Worm (Caenorhabditis elegans) whole organism, L4 larva: ENCODE results near the gene B0252.8.

Experiments
- F44E2.7 ChIP-seq: fragments of 200-800 bp; sonication (Bioruptor generic); IDR thresholded peaks from 2 replicates; pipeline ENCODE4 v2.1.2; 2022; ENCODE audit warnings: missing genetic modification characterization, missing compliant biosample characterization
- R02D3.7 ChIP-seq: fragments of 150-350 bp; sonication (generic microtip); optimal IDR thresholded peaks from 3 replicates; lab custom pipeline; 2014; ENCODE audit warnings: missing biosample characterization, missing genetic modification characterization
- T26A8.4 ChIP-seq: fragments of 200-800 bp; sonication (Bioruptor generic); IDR thresholded peaks from 2 replicates; pipeline ENCODE4 v1.3.6; 2022; ENCODE audit warnings: missing genetic modification characterization, missing compliant biosample characterization
- Y75B8A.6 ChIP-seq: fragments of 200-800 bp; sonication (Bioruptor generic); IDR thresholded peaks from 2 replicates; pipeline ENCODE4 v1.3.6; 2022; ENCODE audit warnings: missing genetic modification reagents, missing genetic modification characterization, missing compliant biosample characterization
- ZK546.5 ChIP-seq, 2 experiments: sonication (generic microtip); optimal IDR thresholded peaks; 2 replicates each; lab custom pipeline; 2017; ENCODE audit warnings: missing biosample characterization in 2 of 2, missing genetic modification characterization in 2 of 2
- aha-1 ChIP-seq: fragments of 150-350 bp; peaks from one replicate; lab custom pipeline; 2014; ENCODE audit warnings: missing biosample characterization, missing genetic modification characterization
- arid-1 ChIP-seq: fragments of 200-800 bp; sonication (Bioruptor generic); conservative IDR thresholded peaks from 2 replicates; pipeline ENCODE4 v1.3.6; 2022; ENCODE audit warnings: missing genetic modification reagents, missing genetic modification characterization, missing compliant biosample characterization
- ceh-20 ChIP-seq: fragments of 200-800 bp; sonication (Bioruptor generic); IDR thresholded peaks from 2 replicates; pipeline ENCODE4 v1.3.6; 2022; ENCODE audit warnings: missing genetic modification reagents, missing genetic modification characterization, missing compliant biosample characterization
- ceh-44 ChIP-seq: fragments of 200-800 bp; sonication (Bioruptor generic); IDR thresholded peaks from 2 replicates; pipeline ENCODE4 v1.3.6; 2022; ENCODE audit warnings: missing genetic modification reagents, missing genetic modification characterization, missing compliant biosample characterization
- ceh-82 ChIP-seq: sonication (generic microtip); optimal IDR thresholded peaks from 2 replicates; lab custom pipeline; 2017; ENCODE audit warnings: missing biosample characterization, missing genetic modification characterization
- ces-1 ChIP-seq: fragments of 150-350 bp; sonication (generic microtip); optimal IDR thresholded peaks from 4 replicates; lab custom pipeline; 2014; ENCODE audit warnings: missing biosample characterization, missing genetic modification reagents, missing genetic modification characterization
- cey-2 ChIP-seq: sonication (generic microtip); optimal IDR thresholded peaks from 3 replicates; lab custom pipeline; 2017; ENCODE audit warnings: missing genetic modification characterization, mild to moderate bottlenecking, missing compliant biosample characterization, antibody characterized with exemption, borderline replicate concordance; ENCODE audit not compliant: insufficient read depth
- ctbp-1 ChIP-seq: fragments of 200-800 bp; sonication (Bioruptor generic); IDR thresholded peaks from 2 replicates; pipeline ENCODE4 v1.3.6; 2022; ENCODE audit warnings: missing genetic modification reagents, missing genetic modification characterization, missing compliant biosample characterization
- daf-16 ChIP-seq, 3 experiments: sonication (generic microtip); optimal IDR thresholded peaks; 2 replicates each; lab custom pipeline; 2016 to 2017; ENCODE audit warnings: missing genetic modification characterization in 3 of 3, missing genetic modification reagents in 3 of 3, mild to moderate bottlenecking in 2 of 3, missing compliant biosample characterization in 2 of 3, missing biosample characterization in 1 of 3, moderate library complexity in 1 of 3
- dmd-8 ChIP-seq: fragments of 200-800 bp; sonication (Bioruptor generic); IDR thresholded peaks from 2 replicates; pipeline ENCODE4 v1.3.6; 2022; ENCODE audit warnings: missing genetic modification characterization, missing compliant biosample characterization
- dve-1 ChIP-seq: sonication (generic microtip); optimal IDR thresholded peaks from 2 replicates; lab custom pipeline; 2017; ENCODE audit warnings: antibody characterized with exemption, mild to moderate bottlenecking, missing genetic modification characterization, missing compliant biosample characterization; ENCODE audit not compliant: insufficient read depth
- fos-1 ChIP-seq: fragments of 150-350 bp; optimal IDR thresholded peaks from 2 replicates; lab custom pipeline; 2014; ENCODE audit warnings: missing biosample characterization, missing genetic modification characterization
- hif-1 ChIP-seq, 2 experiments: sonication (generic microtip); optimal IDR thresholded peaks; 2 replicates each; lab custom pipeline; 2016 to 2017; ENCODE audit warnings: missing compliant biosample characterization in 2 of 2, missing genetic modification characterization in 2 of 2, missing genetic modification reagents in 2 of 2, missing genotype in 2 of 2, mild to moderate bottlenecking in 1 of 2
- hmg-1.1 ChIP-seq: fragments of 200-800 bp; sonication (Bioruptor generic); IDR thresholded peaks from 2 replicates; pipeline ENCODE4 v1.3.6; 2022; ENCODE audit warnings: missing genetic modification reagents, missing genetic modification characterization, missing compliant biosample characterization
- lim-7 ChIP-seq: fragments of 200-800 bp; sonication (Bioruptor generic); IDR thresholded peaks from 2 replicates; pipeline ENCODE4 v1.3.6; 2022; ENCODE audit warnings: missing genetic modification characterization, missing compliant biosample characterization
- lin-1 ChIP-seq: fragments of 200-800 bp; sonication (Bioruptor generic); IDR thresholded peaks from 2 replicates; pipeline ENCODE4 v1.3.6; 2022; ENCODE audit warnings: missing genetic modification reagents, missing genetic modification characterization, missing compliant biosample characterization
- lin-13 ChIP-seq: fragments of 150-350 bp; optimal IDR thresholded peaks from 2 replicates; lab custom pipeline; 2014; ENCODE audit warnings: missing biosample characterization, missing genetic modification reagents, missing genetic modification characterization
- lin-29 ChIP-seq: fragments of 200-800 bp; sonication (Bioruptor generic); IDR thresholded peaks from 2 replicates; pipeline ENCODE4 v1.3.6; 2022; ENCODE audit warnings: missing genetic modification reagents, missing genetic modification characterization, missing compliant biosample characterization
- lin-38 ChIP-seq: fragments of 200-800 bp; sonication (Bioruptor generic); IDR thresholded peaks from 2 replicates; pipeline ENCODE4 v1.3.6; 2022; ENCODE audit warnings: missing genetic modification reagents, missing genetic modification characterization, missing compliant biosample characterization
- lin-39 ChIP-seq: fragments of 150-350 bp; optimal IDR thresholded peaks from 2 replicates; lab custom pipeline; 2014; ENCODE audit warnings: missing biosample characterization, missing genetic modification reagents, missing genetic modification characterization
- lsy-2 ChIP-seq, 2 experiments: fragments of 150-350 bp in 1 of 2; sonication (generic microtip) in 1 of 2; optimal IDR thresholded peaks; 2 replicates each; lab custom pipeline; 2014 to 2017; ENCODE audit warnings: missing biosample characterization in 2 of 2, missing genetic modification characterization in 2 of 2
- mxl-2 ChIP-seq: fragments of 200-800 bp; sonication (Bioruptor generic); conservative IDR thresholded peaks from 2 replicates; pipeline ENCODE4 v1.3.6; 2022; ENCODE audit warnings: missing genetic modification reagents, missing genetic modification characterization, missing compliant biosample characterization
- nhr-11 ChIP-seq: fragments of 150-350 bp; optimal IDR thresholded peaks from 2 replicates; lab custom pipeline; 2014; ENCODE audit warnings: missing biosample characterization, missing genetic modification characterization
- nhr-237 ChIP-seq: sonication (generic microtip); optimal IDR thresholded peaks from 2 replicates; lab custom pipeline; 2017; ENCODE audit warnings: missing biosample characterization, missing genetic modification characterization
- nhr-41 ChIP-seq: fragments of 200-800 bp; sonication (Bioruptor generic); IDR thresholded peaks from 2 replicates; pipeline ENCODE4 v1.3.6; 2022; ENCODE audit warnings: missing genetic modification reagents, missing genetic modification characterization, missing compliant biosample characterization
- nhr-76 ChIP-seq: fragments of 150-350 bp; optimal IDR thresholded peaks from 2 replicates; lab custom pipeline; 2014; ENCODE audit warnings: missing biosample characterization, missing genetic modification characterization
- php-3 ChIP-seq: fragments of 200-800 bp; sonication (Bioruptor generic); IDR thresholded peaks from 2 replicates; pipeline ENCODE4 v1.3.6; 2022; ENCODE audit warnings: missing genetic modification reagents, missing genetic modification characterization, missing compliant biosample characterization
- pqm-1 ChIP-seq: sonication (generic microtip); optimal IDR thresholded peaks from 2 replicates; lab custom pipeline; 2017; ENCODE audit warnings: missing biosample characterization, missing genetic modification characterization
- snpc-1.2 ChIP-seq: fragments of 200-800 bp; sonication (Bioruptor generic); IDR thresholded peaks from 2 replicates; pipeline ENCODE4 v1.3.6; 2022; ENCODE audit warnings: missing genetic modification reagents, missing genetic modification characterization, missing compliant biosample characterization
- snpc-4 ChIP-seq: fragments of 150-350 bp; optimal IDR thresholded peaks from 2 replicates; lab custom pipeline; 2014; ENCODE audit warnings: missing biosample characterization, missing genetic modification characterization
- spr-1 ChIP-seq: sonication (generic microtip); optimal IDR thresholded peaks from 2 replicates; lab custom pipeline; 2016; ENCODE audit warnings: mild to moderate bottlenecking, missing genetic modification characterization, missing compliant biosample characterization
- spr-3 ChIP-seq: fragments of 200-800 bp; sonication (Bioruptor generic); optimal IDR thresholded peaks from 2 replicates; lab custom pipeline; 2018; ENCODE audit warnings: mild to moderate bottlenecking, missing genetic modification characterization, missing compliant biosample characterization
- tag-97 ChIP-seq: fragments of 200-800 bp; sonication (Bioruptor generic); IDR thresholded peaks from 2 replicates; pipeline ENCODE4 v1.3.6; 2022; ENCODE audit warnings: missing genetic modification characterization, missing compliant biosample characterization
- unc-62 ChIP-seq, 3 experiments: fragments of 150-350 bp in 1 of 3; sonication (generic microtip); optimal IDR thresholded peaks in 2 of 3; peaks in 1 of 3; 1 replicate in 1 of 3; 2 replicates in 2 of 3; lab custom pipeline; 2014 to 2017; ENCODE audit warnings: missing biosample characterization in 3 of 3, missing genetic modification characterization in 3 of 3, missing genetic modification reagents in 3 of 3, missing genotype in 1 of 3
- zip-11 ChIP-seq: fragments of 200-800 bp; sonication (Bioruptor generic); IDR thresholded peaks from 2 replicates; pipeline ENCODE4 v1.3.6; 2022; ENCODE audit warnings: missing genetic modification characterization, missing compliant biosample characterization
- ztf-11 ChIP-seq: fragments of 150-350 bp; optimal IDR thresholded peaks from 2 replicates; lab custom pipeline; 2014; ENCODE audit warnings: missing biosample characterization, missing genetic modification characterization

B0252.8 gene

DNA sequence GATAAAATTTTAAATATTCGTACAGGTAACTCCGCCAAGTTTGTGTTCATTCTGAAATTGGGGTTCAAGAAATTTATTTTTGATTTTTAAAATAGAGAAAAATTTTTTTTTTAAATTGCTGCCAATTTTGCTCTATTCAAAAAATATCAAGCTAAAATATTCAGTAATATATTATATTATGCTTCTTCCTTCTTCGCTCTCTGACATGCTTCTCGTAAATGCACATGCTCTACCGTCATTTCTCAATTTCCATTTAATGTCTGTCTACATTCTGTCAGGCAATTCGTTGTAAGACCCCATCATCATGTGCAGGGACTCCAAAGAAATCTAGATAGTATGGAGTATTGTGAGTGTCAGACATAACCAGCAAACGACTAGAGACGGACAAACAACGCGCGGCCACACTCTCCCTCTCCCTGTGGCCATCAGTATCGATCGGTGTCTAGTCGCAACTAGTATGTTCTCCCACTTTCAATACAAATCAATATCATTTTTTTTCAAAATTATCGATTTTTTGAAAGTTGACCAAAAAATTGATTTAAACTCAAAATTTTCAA is 35.4 kb downstream of the B0252.8 start, which contains the start of the genes malt-1 and ceh-38 (continued):
- TF ChIP-seq tag-97 (GFP tag; lab: Robert Waterston, UW) = no peak
- peak; percentile 65 for TF ChIP-seq lin-39 (tag; lab: Kevin White, UChicago)
- TF ChIP-seq R02D3.7 (tag; lab: Kevin White, UChicago) = peak; percentile 65
- 0 out of 2 replicates have a peak, but pooled peaks have one; percentile 15 for TF ChIP-seq F44E2.7 (GFP tag; lab: Robert Waterston, UW)
- peak; percentile 44 for TF ChIP-seq pqm-1 (tag; lab: Kevin White, UChicago)
- peak; percentile 34; the same call in 1 of the 2 replicates for TF ChIP-seq lin-29 (GFP tag; lab: Robert Waterston, UW)
- TF ChIP-seq ceh-20 = peak; percentile 88
- peak; percentile 82 for TF ChIP-seq php-3 (GFP tag; lab: Robert Waterston, UW)
- peak; percentile 73 for TF ChIP-seq lin-38 (GFP tag; lab: Robert Waterston, UW)
- TF ChIP-seq nhr-11 = peak; percentile 98
- no peak for TF ChIP-seq ceh-82 (tag; lab: Kevin White, UChicago)
- TF ChIP-seq nhr-76 = no peak
- TF ChIP-seq hif-1 (tag; optimal IDR thresholded peaks at IDR 0.05; lab: Kevin White, UChicago) = peak; percentile 35 to 84
- no peak for TF ChIP-seq ces-1 (GFP tag; lab: Kevin White, UChicago)
- peak; percentile 83 for TF ChIP-seq spr-1 (tag; lab: Kevin White, UChicago)
- TF ChIP-seq lin-1 (GFP tag; lab: Robert Waterston, UW) = peak; percentile 47; the same call in 1 of the 2 replicates
- peak in 1 of 2 experiments; percentile 100 for TF ChIP-seq unc-62 (GFP tag; optimal IDR thresholded peaks at IDR 0.05 in 1 of 2; lab: Kevin White, UChicago)
- no peak for TF ChIP-seq unc-62 (tag; optimal IDR thresholded peaks at IDR 0.05; lab: Kevin White, UChicago)
- peak; percentile 92 for TF ChIP-seq aha-1 (tag; lab: Kevin White, UChicago)
- TF ChIP-seq mxl-2 = no peak
- TF ChIP-seq spr-3 (GFP tag; lab: Kevin White, UChicago) = peak; percentile 12
- no peak for TF ChIP-seq dmd-8 (GFP tag; lab: Robert Waterston, UW)
- TF ChIP-seq ceh-44 (GFP tag; lab: Robert Waterston, UW) = no peak
- TF ChIP-seq nhr-237 (tag; lab: Kevin White, UChicago) = no peak
- TF ChIP-seq snpc-4 (tag; lab: Kevin White, UChicago) = peak; percentile 72
- no peak for TF ChIP-seq snpc-1.2 (GFP tag; lab: Robert Waterston, UW)
- peak; percentile 96 for TF ChIP-seq hmg-1.1 (GFP tag; lab: Robert Waterston, UW)
- TF ChIP-seq ctbp-1 (GFP tag; lab: Robert Waterston, UW) = peak; percentile 88
- no peak for TF ChIP-seq lim-7
- TF ChIP-seq zip-11 = no peak
- peak; percentile 89 for TF ChIP-seq arid-1 (GFP tag; lab: Robert Waterston, UW)
- TF ChIP-seq lin-13 = peak; percentile 88
- TF ChIP-seq nhr-41 (GFP tag; lab: Robert Waterston, UW) = 0 out of 2 replicates have a peak, but pooled peaks have one; percentile 12
- TF ChIP-seq fos-1 (tag; lab: Kevin White, UChicago) = peak; percentile 43
- no peak for TF ChIP-seq ztf-11 (tag; lab: Kevin White, UChicago)
- peak in 1 of 2 experiments; percentile 60 for TF ChIP-seq ZK546.5 (tag; optimal IDR thresholded peaks at IDR 0.05; lab: Kevin White, UChicago)
- peak; percentile 52 for TF ChIP-seq cey-2
- TF ChIP-seq, all 104 proteins: peak for 68

DNA sequence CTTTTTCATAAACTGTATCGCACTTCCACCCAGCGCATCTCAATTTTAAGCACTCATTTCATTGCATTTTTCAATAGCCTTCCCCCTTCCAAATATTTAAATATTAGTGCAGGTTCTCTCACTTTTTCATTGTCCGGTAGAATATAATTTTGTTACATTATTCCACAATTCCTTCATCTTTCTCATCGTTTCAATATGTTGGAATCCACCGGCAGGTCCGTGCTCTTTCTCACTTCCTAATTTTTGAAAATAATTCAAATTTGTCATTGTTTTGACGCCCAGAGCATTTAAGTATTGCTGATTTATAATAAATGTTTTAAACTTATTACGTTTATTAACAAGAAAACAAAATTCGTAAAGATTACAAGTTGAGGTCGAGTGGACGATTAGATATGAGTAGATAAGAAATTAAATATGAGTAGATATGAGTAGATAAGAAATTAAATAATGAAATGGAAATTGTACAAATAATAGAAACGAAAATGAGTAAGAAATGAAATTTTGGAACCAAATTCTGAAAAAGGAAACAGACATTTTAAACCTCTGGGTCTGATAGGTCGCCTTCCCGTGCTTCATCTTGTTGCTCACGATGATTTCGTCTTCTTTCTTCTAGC is 39.2 kb downstream of the B0252.8 start:
- TF ChIP-seq lin-38 (GFP tag; lab: Robert Waterston, UW) = peak; percentile 14; the same call in 1 of the 2 replicates
- peak; percentile 35; the same call in 1 of the 2 replicates for TF ChIP-seq arid-1 (GFP tag; lab: Robert Waterston, UW)
- TF ChIP-seq aha-1 (tag; lab: Kevin White, UChicago) = peak; percentile 92
- TF ChIP-seq dve-1 (tag; lab: Kevin White, UChicago) = peak; percentile 10
- peak in 1 of 2 experiments; percentile 12 for TF ChIP-seq lsy-2 (tag; optimal IDR thresholded peaks at IDR 0.05; lab: Kevin White, UChicago)
- no peak for TF ChIP-seq mxl-2
- TF ChIP-seq Y75B8A.6 (GFP tag; lab: Robert Waterston, UW) = no peak
- TF ChIP-seq daf-16 (GFP tag; optimal IDR thresholded peaks at IDR 0.05; lab: Kevin White, UChicago) = no peak
- TF ChIP-seq daf-16 (tag; optimal IDR thresholded peaks at IDR 0.05; lab: Kevin White, UChicago) = peak; percentile 33
- no peak for TF ChIP-seq T26A8.4 (GFP tag; lab: Robert Waterston, UW)
